Worm (Caenorhabditis elegans): ENCODE results near the gene elt-6.
A peak's percentile ranks its signal among the peaks of the same experiment; 100 is the strongest.

The elt-6 gene

ce11 chrIV:1908921-1909320 lies 8.9 kb upstream of the elt-6 start:
- TF ChIP-seq lin-39 (tag; optimal IDR thresholded peaks at IDR 0.05) (no peak), fos-1 (tag; optimal IDR thresholded peaks at IDR 0.05) (no peak), ceh-16 (tag; optimal IDR thresholded peaks at IDR 0.05) (no peak), ceh-82 (tag; optimal IDR thresholded peaks at IDR 0.05) (no peak), ztf-4 (tag; optimal IDR thresholded peaks at IDR 0.05) (no peak), unc-62 (GFP tag; optimal IDR thresholded peaks at IDR 0.05) (no peak), nhr-25 (tag; optimal IDR thresholded peaks at IDR 0.05) (no peak), gmeb-1 (tag; optimal IDR thresholded peaks at IDR 0.05) (no peak), unc-39 (tag; optimal IDR thresholded peaks at IDR 0.05) (no peak)

- TF ChIP-seq ceh-16 (tag; optimal IDR thresholded peaks at IDR 0.05) (peak; percentile 90), C34F6.9 (tag; optimal IDR thresholded peaks at IDR 0.05) (no peak), elt-1 (tag; optimal IDR thresholded peaks at IDR 0.05) (peak; percentile 98), egl-27 (tag; optimal IDR thresholded peaks at IDR 0.05) (peak; percentile 27), sma-9 (GFP tag; optimal IDR thresholded peaks at IDR 0.05) (peak; percentile 18), sma-9 (tag; optimal IDR thresholded peaks at IDR 0.05) (no peak), nhr-237 (tag; optimal IDR thresholded peaks at IDR 0.05) (no peak), nhr-23 (tag; optimal IDR thresholded peaks at IDR 0.05) (peak; percentile 94), ztf-1 (GFP tag; conservative IDR thresholded peaks at IDR 0.05) (no peak)
Measured at ce11 chrIV:1911273-1911672, 6.5 kb upstream of the elt-6 start.

ce11 chrIV:1914900-1915299 lies 2.9 kb upstream of the elt-6 start:
- TF ChIP-seq ztf-4 (tag; optimal IDR thresholded peaks at IDR 0.05) (no peak), elt-1 (tag; optimal IDR thresholded peaks at IDR 0.05) (peak; percentile 87), nhr-23 (tag; optimal IDR thresholded peaks at IDR 0.05) (peak; percentile 86)

ce11 chrIV:1915549-1915948 lies 2.2 kb upstream of the elt-6 start:
- TF ChIP-seq lin-13 (GFP tag; optimal IDR thresholded peaks at IDR 0.05) (no peak), lin-39 (tag; optimal IDR thresholded peaks at IDR 0.05) (no peak), elt-3 (tag; optimal IDR thresholded peaks at IDR 0.05) (no peak), gmeb-1 (tag; optimal IDR thresholded peaks at IDR 0.05) (no peak), aly-2 (tag; optimal IDR thresholded peaks at IDR 0.05) (no peak), nhr-6 (tag; optimal IDR thresholded peaks at IDR 0.05) (no peak), sma-9 (GFP tag; optimal IDR thresholded peaks at IDR 0.05) (no peak), sma-9 (tag; optimal IDR thresholded peaks at IDR 0.05) (no peak)

ce11 chrIV:1916247-1916646 lies 1.5 kb upstream of the elt-6 start:
- TF ChIP-seq blmp-1 (tag; optimal IDR thresholded peaks at IDR 0.05; ENCODE audit: insufficient read depth) (no peak), crh-2 (tag; optimal IDR thresholded peaks at IDR 0.05) (no peak), alr-1 (tag; optimal IDR thresholded peaks at IDR 0.05) (no peak), gmeb-1 (tag; optimal IDR thresholded peaks at IDR 0.05) (no peak), nhr-129 (tag; optimal IDR thresholded peaks at IDR 0.05) (no peak), R02D3.7 (tag; optimal IDR thresholded peaks at IDR 0.05) (no peak), mdl-1 (tag; optimal IDR thresholded peaks at IDR 0.05) (no peak), ztf-1 (GFP tag; conservative IDR thresholded peaks at IDR 0.05) (no peak), ceh-16 (tag; optimal IDR thresholded peaks at IDR 0.05) (no peak), ceh-82 (tag; optimal IDR thresholded peaks at IDR 0.05) (no peak), unc-62 (GFP tag; optimal IDR thresholded peaks at IDR 0.05) (no peak), ZK546.5 (tag; optimal IDR thresholded peaks at IDR 0.05) (no peak), ztf-11 (tag; optimal IDR thresholded peaks at IDR 0.05) (no peak), zag-1 (tag; optimal IDR thresholded peaks at IDR 0.05) (no peak)

ce11 chrIV:1920513-1920912 lies 2.7 kb downstream of the elt-6 start:
- no peak for TF ChIP-seq dmd-4 (tag; optimal IDR thresholded peaks at IDR 0.05)
- no peak for TF ChIP-seq gmeb-1 (tag; optimal IDR thresholded peaks at IDR 0.05)
- no peak for TF ChIP-seq lin-11 (tag; optimal IDR thresholded peaks at IDR 0.05)
- TF ChIP-seq nhr-21 (tag; optimal IDR thresholded peaks at IDR 0.05), result no peak
- no peak for TF ChIP-seq ztf-4 (tag; optimal IDR thresholded peaks at IDR 0.05)
- no peak for TF ChIP-seq aly-2 (tag; optimal IDR thresholded peaks at IDR 0.05)
- TF ChIP-seq sma-3 (GFP tag; optimal IDR thresholded peaks at IDR 0.05), result no peak
- no peak for TF ChIP-seq ztf-11 (tag; optimal IDR thresholded peaks at IDR 0.05)
- TF ChIP-seq ztf-1 (GFP tag; conservative IDR thresholded peaks at IDR 0.05), result no peak
- TF ChIP-seq lin-13 (GFP tag; optimal IDR thresholded peaks at IDR 0.05), result no peak
- TF ChIP-seq nhr-237 (tag; optimal IDR thresholded peaks at IDR 0.05), result no peak
- TF ChIP-seq zag-1 (tag; optimal IDR thresholded peaks at IDR 0.05), result no peak
- no peak for TF ChIP-seq nhr-77 (tag; optimal IDR thresholded peaks at IDR 0.05)
- no peak for TF ChIP-seq ama-1 (optimal IDR thresholded peaks at IDR 0.05)
- TF ChIP-seq nhr-23 (tag; optimal IDR thresholded peaks at IDR 0.05), result no peak
- TF ChIP-seq C34F6.9 (tag; optimal IDR thresholded peaks at IDR 0.05), result no peak
- TF ChIP-seq elt-1 (tag; optimal IDR thresholded peaks at IDR 0.05), result no peak
- TF ChIP-seq nhr-10 (tag; optimal IDR thresholded peaks at IDR 0.05), result no peak

All from whole organism, L2 larva.